Fruit fly (Drosophila melanogaster) whole organism: ENCODE results near the gene CG31088.

Experiments used
- CG8478 ChIP-seq: fragments of >200 bp; optimal IDR thresholded peaks from 2 replicates; lab custom pipeline; 2018; ENCODE audit warnings: inconsistent platforms
- Dll ChIP-seq: fragments of >200 bp; optimal IDR thresholded peaks from 2 replicates; lab custom pipeline; 2017
- EcR ChIP-seq, 2 experiments: fragments of >200 bp; optimal IDR thresholded peaks; 2 replicates each; lab custom pipeline; 2017; ENCODE audit warnings: missing biosample characterization in 2 of 2, missing genetic modification characterization in 2 of 2, missing genetic modification reagents in 2 of 2
- pan ChIP-seq: fragments of >200 bp; optimal IDR thresholded peaks from 2 replicates; lab custom pipeline; 2017
- psq ChIP-seq: fragments of >200 bp; optimal IDR thresholded peaks from 2 replicates; lab custom pipeline; 2017
- usp ChIP-seq: fragments of >200 bp; optimal IDR thresholded peaks from 2 replicates; lab custom pipeline; 2017; ENCODE audit warnings: missing biosample characterization, missing genetic modification characterization, mixed read lengths

- TF ChIP-seq pan (lab: Kevin White, UChicago) (no peak), EcR (GFP tag; optimal IDR thresholded peaks at IDR 0.05; lab: Kevin White, UChicago) (no peak), usp (GFP tag; lab: Kevin White, UChicago) (no peak), psq (lab: Kevin White, UChicago) (no peak), CG8478 (lab: Kevin White, UChicago) (no peak), Dll (lab: Kevin White, UChicago) (no peak)
Measured at dm6 chr3R:15991593-15991992, 40.9 kb upstream of the CG31088 start.
